Fruit fly (Drosophila melanogaster) whole organism, embryonic: Measurements from ENCODE around the gene ida.

Source experiments
- CG10147 ChIP-seq: fragments of 200-800 bp; sonication (Bioruptor generic); optimal IDR thresholded peaks from 2 replicates; lab custom pipeline; 2019; ENCODE audit warnings: missing biosample characterization, mild to moderate bottlenecking, missing genetic modification characterization, moderate library complexity
- CG11456 ChIP-seq: fragments of 200-800 bp; sonication (Bioruptor generic); IDR thresholded peaks from 3 replicates; pipeline ENCODE4 v1.3.6; 2022; ENCODE audit warnings: missing biosample characterization, missing genetic modification characterization
- CG12104 ChIP-seq: fragments of 200-800 bp; sonication (Bioruptor generic); optimal IDR thresholded peaks from 3 replicates; lab custom pipeline; 2016; ENCODE audit warnings: missing biosample characterization, missing genetic modification characterization
- CG15269 ChIP-seq: fragments of 200-800 bp; sonication (Bioruptor generic); optimal IDR thresholded peaks from 2 replicates; lab custom pipeline; 2018; ENCODE audit warnings: missing biosample characterization, mild to moderate bottlenecking, missing genetic modification characterization, moderate library complexity
- CG1647 ChIP-seq: fragments of 200-800 bp; sonication (Bioruptor generic); optimal IDR thresholded peaks from 3 replicates; lab custom pipeline; 2016; ENCODE audit warnings: missing biosample characterization, missing genetic modification characterization
- CG2120 ChIP-seq: fragments of 200-800 bp; sonication (Bioruptor generic); optimal IDR thresholded peaks from 3 replicates; lab custom pipeline; 2016; ENCODE audit warnings: missing biosample characterization, missing genetic modification characterization
- CG3163 ChIP-seq: fragments of 200-800 bp; sonication (Bioruptor generic); optimal IDR thresholded peaks from 3 replicates; lab custom pipeline; 2016; ENCODE audit warnings: missing biosample characterization, missing genetic modification characterization
- CG32532 ChIP-seq: fragments of 200-800 bp; sonication (Bioruptor generic); IDR thresholded peaks from 2 replicates; pipeline ENCODE4 v1.3.6; 2022; ENCODE audit warnings: missing biosample characterization, missing genetic modification characterization
- CG3281 ChIP-seq: fragments of 200-800 bp; sonication (Bioruptor generic); optimal IDR thresholded peaks from 3 replicates; lab custom pipeline; 2017; ENCODE audit warnings: missing biosample characterization, mild to moderate bottlenecking, missing genetic modification characterization
- CG34224 ChIP-seq: fragments of 200-800 bp; sonication (Bioruptor generic); IDR thresholded peaks from 3 replicates; pipeline ENCODE4 v1.3.6; 2022; ENCODE audit warnings: missing biosample characterization, missing genetic modification characterization; ENCODE audit not compliant: partially characterized antibody
- CG6272 ChIP-seq: fragments of 200-800 bp; sonication (Bioruptor generic); IDR thresholded peaks from 2 replicates; pipeline ENCODE4 v1.3.6; 2022; ENCODE audit warnings: missing biosample characterization, missing genetic modification characterization
- CG8290 ChIP-seq, 3 experiments: fragments of 200-800 bp; sonication (Bioruptor generic); optimal IDR thresholded peaks; 2 replicates each; lab custom pipeline; 2016 to 2019; ENCODE audit warnings: missing biosample characterization in 3 of 3, missing genetic modification characterization in 3 of 3, mild to moderate bottlenecking in 2 of 3, moderate library complexity in 1 of 3
- CG9932 ChIP-seq: fragments of 200-800 bp; sonication (Bioruptor generic); IDR thresholded peaks from 2 replicates; pipeline ENCODE4 v1.3.6; 2022; ENCODE audit warnings: missing biosample characterization, missing genetic modification characterization
- D19B ChIP-seq: fragments of 200-800 bp; sonication (Bioruptor generic); optimal IDR thresholded peaks from 2 replicates; lab custom pipeline; 2017; ENCODE audit warnings: missing biosample characterization, mild to moderate bottlenecking, missing genetic modification characterization
- Dref ChIP-seq: fragments of 200-800 bp; sonication (Bioruptor generic); IDR thresholded peaks from 2 replicates; pipeline ENCODE4 v1.3.6; 2022; ENCODE audit warnings: missing biosample characterization, missing genetic modification characterization
- Fer1 ChIP-seq: fragments of 200-800 bp; sonication (Bioruptor generic); optimal IDR thresholded peaks from 2 replicates; lab custom pipeline; 2017; ENCODE audit warnings: missing biosample characterization, mild to moderate bottlenecking, missing genetic modification characterization
- HLH3B ChIP-seq: fragments of 200-800 bp; sonication (Bioruptor generic); IDR thresholded peaks from 2 replicates; pipeline ENCODE4 v1.3.6; 2022; ENCODE audit warnings: missing biosample characterization, missing genetic modification characterization
- Hmx ChIP-seq: fragments of 200-800 bp; sonication (Bioruptor generic); optimal IDR thresholded peaks from 2 replicates; lab custom pipeline; 2016; ENCODE audit warnings: missing biosample characterization, missing genetic modification characterization
- Hr51 ChIP-seq, 2 experiments: fragments of 200-800 bp; sonication (Bioruptor generic); optimal IDR thresholded peaks; 2 replicates in 1 of 2; 3 replicates in 1 of 2; lab custom pipeline; 2016 to 2018; ENCODE audit warnings: missing biosample characterization in 2 of 2, missing genetic modification characterization in 2 of 2, mild to moderate bottlenecking in 1 of 2, moderate library complexity in 1 of 2
- Med ChIP-seq: fragments of 200-800 bp; sonication (Bioruptor generic); peaks from one replicate; lab custom pipeline; 2016; ENCODE audit warnings: missing biosample characterization, missing genetic modification characterization, mild to moderate bottlenecking, inconsistent platforms, moderate library complexity
- Myb ChIP-seq: fragments of 200-800 bp; sonication (Bioruptor generic); optimal IDR thresholded peaks from 2 replicates; lab custom pipeline; 2016; ENCODE audit warnings: missing biosample characterization, missing genetic modification characterization
- Neu2 ChIP-seq: fragments of 200-800 bp; sonication (Bioruptor generic); optimal IDR thresholded peaks from 3 replicates; lab custom pipeline; 2016; ENCODE audit warnings: missing biosample characterization, missing genetic modification characterization, borderline replicate concordance
- Nf-YB ChIP-seq: fragments of 200-800 bp; sonication (Bioruptor generic); optimal IDR thresholded peaks from 3 replicates; lab custom pipeline; 2019; ENCODE audit warnings: missing biosample characterization, mild to moderate bottlenecking, missing genetic modification characterization, moderate library complexity
- Pdp1 ChIP-seq, 2 experiments: fragments of 200-800 bp; sonication (Bioruptor generic); optimal IDR thresholded peaks; 3 replicates each; lab custom pipeline; 2016; ENCODE audit warnings: missing biosample characterization in 2 of 2, missing genetic modification characterization in 2 of 2, mild to moderate bottlenecking in 1 of 2, moderate library complexity in 1 of 2
- Rfx ChIP-seq: fragments of 200-800 bp; sonication (Bioruptor generic); IDR thresholded peaks from 2 replicates; pipeline ENCODE4 v1.3.6; 2022; ENCODE audit warnings: missing biosample characterization, missing genetic modification characterization
- Scr ChIP-seq: fragments of 200-800 bp; sonication (Bioruptor generic); IDR thresholded peaks from 2 replicates; pipeline ENCODE4 v1.3.6; 2022; ENCODE audit warnings: missing biosample characterization, missing genetic modification characterization; ENCODE audit not compliant: partially characterized antibody
- Spps ChIP-seq: fragments of 200-800 bp; sonication (Bioruptor generic); optimal IDR thresholded peaks from 2 replicates; lab custom pipeline; 2018; ENCODE audit warnings: missing biosample characterization, mild to moderate bottlenecking, missing genetic modification characterization
- Vsx1 ChIP-seq: fragments of 200-800 bp; sonication (Bioruptor generic); optimal IDR thresholded peaks from 2 replicates; lab custom pipeline; 2017; ENCODE audit warnings: missing biosample characterization, mild to moderate bottlenecking, missing genetic modification characterization, missing genetic modification reagents
- YL-1 ChIP-seq: fragments of 200-800 bp; sonication (Bioruptor generic); optimal IDR thresholded peaks from 3 replicates; lab custom pipeline; 2017; ENCODE audit warnings: missing biosample characterization, mild to moderate bottlenecking, missing genetic modification characterization
- ato ChIP-seq: fragments of 200-800 bp; sonication (Bioruptor generic); IDR thresholded peaks from 2 replicates; pipeline ENCODE4 v1.3.6; 2022; ENCODE audit warnings: missing biosample characterization, missing genetic modification characterization; ENCODE audit not compliant: partially characterized antibody
- chinmo ChIP-seq: fragments of 200-800 bp; sonication (Bioruptor generic); IDR thresholded peaks from 4 replicates; pipeline ENCODE4 v1.3.6; 2022; ENCODE audit warnings: missing biosample characterization, missing genetic modification characterization; ENCODE audit not compliant: partially characterized antibody
- disco-r ChIP-seq: fragments of 200-800 bp; sonication (Bioruptor generic); optimal IDR thresholded peaks from 2 replicates; lab custom pipeline; 2016; ENCODE audit warnings: missing biosample characterization, missing genetic modification characterization
- dmrt11E ChIP-seq: fragments of 200-800 bp; sonication (Bioruptor generic); optimal IDR thresholded peaks from 3 replicates; lab custom pipeline; 2018; ENCODE audit warnings: missing biosample characterization, mild to moderate bottlenecking, missing genetic modification characterization, moderate library complexity
- en ChIP-seq: fragments of 200-800 bp; sonication (Bioruptor generic); optimal IDR thresholded peaks from 2 replicates; lab custom pipeline; 2016; ENCODE audit warnings: missing biosample characterization, missing genetic modification characterization
- fu2 ChIP-seq: fragments of 200-800 bp; sonication (Bioruptor generic); optimal IDR thresholded peaks from 2 replicates; lab custom pipeline; 2016; ENCODE audit warnings: missing biosample characterization, missing genetic modification characterization
- grau ChIP-seq: fragments of 200-800 bp; optimal IDR thresholded peaks from 3 replicates; lab custom pipeline; 2019; ENCODE audit warnings: missing biosample characterization, mild to moderate bottlenecking, missing genetic modification characterization, moderate library complexity
- gro ChIP-seq: fragments of 200-800 bp; sonication (Bioruptor generic); optimal IDR thresholded peaks from 2 replicates; lab custom pipeline; 2016; ENCODE audit warnings: missing biosample characterization, missing genetic modification characterization
- hkb ChIP-seq, 2 experiments: fragments of 200-800 bp in 1 of 2; fragments of >200 bp in 1 of 2; sonication (Bioruptor generic) in 1 of 2; IDR thresholded peaks in 1 of 2; optimal IDR thresholded peaks in 1 of 2; 2 replicates each; pipeline versions ENCODE4 v1.3.6 to Lab custom; 2017 to 2022; ENCODE audit warnings: missing biosample characterization in 1 of 2, missing genetic modification characterization in 1 of 2
- pan ChIP-seq, 4 experiments: fragments of >200 bp in 3 of 4; fragments of 200-800 bp in 1 of 4; sonication (Bioruptor generic) in 1 of 4; optimal IDR thresholded peaks in 3 of 4; IDR thresholded peaks in 1 of 4; 2 replicates each; pipeline versions ENCODE4 v1.3.6 to Lab custom; 2017 to 2022; ENCODE audit warnings: missing biosample characterization in 2 of 4, missing genetic modification characterization in 2 of 4, mixed read lengths in 1 of 4
- pnt ChIP-seq: fragments of 200-800 bp; sonication (Bioruptor generic); optimal IDR thresholded peaks from 3 replicates; lab custom pipeline; 2016; ENCODE audit warnings: missing biosample characterization, missing genetic modification characterization
- pzg ChIP-seq: fragments of 200-800 bp; sonication (Bioruptor generic); optimal IDR thresholded peaks from 3 replicates; lab custom pipeline; 2018; ENCODE audit warnings: missing biosample characterization, mild to moderate bottlenecking, missing genetic modification characterization, moderate library complexity
- sens ChIP-seq: fragments of 200-800 bp; sonication (Bioruptor generic); peaks from one replicate; lab custom pipeline; 2016; ENCODE audit warnings: missing biosample characterization, missing genetic modification characterization
- sim ChIP-seq: fragments of 200-800 bp; sonication (Bioruptor generic); IDR thresholded peaks from 2 replicates; pipeline ENCODE4 v1.3.6; 2022; ENCODE audit warnings: missing biosample characterization, missing genetic modification characterization
- sob ChIP-seq: fragments of 200-800 bp; sonication (Bioruptor generic); IDR thresholded peaks from 2 replicates; pipeline ENCODE4 v1.3.6; 2022; ENCODE audit warnings: missing biosample characterization, missing genetic modification characterization
- tgo ChIP-seq: fragments of 200-800 bp; sonication (Bioruptor generic); IDR thresholded peaks from 3 replicates; pipeline ENCODE4 v1.3.6; 2022; ENCODE audit warnings: missing biosample characterization, missing genetic modification characterization
- vnd ChIP-seq: fragments of 200-800 bp; sonication (Bioruptor generic); IDR thresholded peaks from 3 replicates; pipeline ENCODE4 v1.3.6; 2022; ENCODE audit warnings: missing biosample characterization, missing genetic modification characterization; ENCODE audit not compliant: partially characterized antibody
- zen2 ChIP-seq: fragments of 200-800 bp; sonication (Bioruptor generic); IDR thresholded peaks from 3 replicates; pipeline ENCODE4 v1.3.6; 2022; ENCODE audit warnings: missing biosample characterization, missing genetic modification characterization; ENCODE audit not compliant: partially characterized antibody

The ida gene

DNA sequence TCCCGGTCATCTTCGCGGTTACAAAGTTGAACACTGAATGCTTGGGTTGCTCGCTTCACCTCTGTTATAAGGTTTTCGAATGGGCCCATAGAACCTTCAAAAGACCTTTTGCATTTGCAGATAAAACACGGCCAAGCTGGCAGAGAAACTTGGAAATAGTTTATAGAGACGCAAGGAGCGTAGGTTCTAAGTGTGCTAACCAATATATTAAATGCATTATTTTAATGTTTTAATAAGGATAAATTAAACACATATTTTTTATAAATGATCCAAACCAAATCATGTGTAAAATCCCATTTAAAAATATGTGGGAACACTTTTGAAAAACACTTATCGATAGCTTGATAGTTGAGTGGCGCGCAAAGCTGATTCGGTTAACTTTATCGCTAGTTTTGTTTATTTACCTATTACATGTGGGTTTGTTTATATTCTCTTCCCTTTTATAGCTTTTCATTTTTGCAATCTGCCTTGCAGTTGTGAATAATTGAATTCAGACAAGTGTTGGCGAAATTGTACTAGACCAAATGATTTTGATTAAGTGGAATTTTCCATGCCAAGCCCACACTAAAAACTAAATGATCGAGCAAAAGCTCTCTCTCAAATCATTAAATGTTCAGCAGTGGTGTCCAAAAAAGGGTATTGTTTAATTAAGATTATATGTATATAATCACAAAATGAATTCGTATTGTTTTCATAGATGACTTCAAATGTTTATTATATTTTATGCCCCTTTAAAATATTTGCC is 35.1 kb downstream of the ida start, which contains the start of gene CG12766 (continued):
- TF ChIP-seq CG8290 (GFP tag; optimal IDR thresholded peaks at IDR 0.05; lab: Kevin White, UChicago) (no peak), CG8290 (tag; optimal IDR thresholded peaks at IDR 0.05; lab: Kevin White, UChicago) (peak in 1 of 2 experiments; percentile 33), gro (GFP tag; lab: Kevin White, UChicago) (no peak), Hr51 (GFP tag; optimal IDR thresholded peaks at IDR 0.05; lab: Kevin White, UChicago) (peak in 1 of 2 experiments; percentile 0), ato (GFP tag; lab: Robert Waterston, UW) (peak; percentile 58), CG15269 (tag; lab: Kevin White, UChicago) (peak; percentile 36), CG12104 (GFP tag; lab: Kevin White, UChicago) (no peak), Vsx1 (GFP tag; lab: Kevin White, UChicago) (no peak), Hmx (no peak), Med (GFP tag; lab: Kevin White, UChicago) (peak; percentile 22), hkb (optimal IDR thresholded peaks at IDR 0.05; lab: Kevin White, UChicago) (no peak), hkb (GFP tag; IDR thresholded peaks at IDR 0.05; lab: Robert Waterston, UW) (peak; percentile 46), fu2 (no peak), sim (GFP tag; lab: Robert Waterston, UW) (no peak), zen2 (0 out of 3 replicates have a peak, but pooled peaks have one; percentile 47), Dref (peak; percentile 48), vnd (GFP tag; lab: Robert Waterston, UW) (peak; percentile 33; the same call in 1 of the 3 replicates), Rfx (GFP tag; lab: Robert Waterston, UW) (peak; percentile 53; the same call in 1 of the 2 replicates), Nf-YB (no peak), CG34224 (GFP tag; lab: Robert Waterston, UW) (peak; percentile 75), en (GFP tag; lab: Kevin White, UChicago) (no peak), CG3163 (GFP tag; lab: Kevin White, UChicago) (no peak), CG11456 (GFP tag; lab: Robert Waterston, UW) (no peak), CG1647 (no peak), CG2120 (GFP tag; lab: Kevin White, UChicago) (peak; percentile 66), HLH3B (GFP tag; lab: Robert Waterston, UW) (no peak), sens (GFP tag; lab: Kevin White, UChicago) (peak; percentile 75), pzg (peak; percentile 7), pan (optimal IDR thresholded peaks at IDR 0.05; lab: Kevin White, UChicago) (no peak), pan (GFP tag; optimal IDR thresholded peaks at IDR 0.05 in 1 of 2, IDR thresholded peaks at IDR 0.05 in 1 of 2) (peak in 1 of 2 experiments; percentile 24), Myb (no peak), Spps (tag; lab: Kevin White, UChicago) (no peak), CG10147 (GFP tag; lab: Kevin White, UChicago) (peak; percentile 11), CG32532 (peak; percentile 42; the same call in 1 of the 2 replicates), Scr (GFP tag; lab: Robert Waterston, UW) (peak; percentile 64), CG3281 (GFP tag; lab: Kevin White, UChicago) (peak; percentile 0), dmrt11E (tag; lab: Kevin White, UChicago) (no peak), pnt (GFP tag; lab: Kevin White, UChicago) (no peak), YL-1 (GFP tag; lab: Kevin White, UChicago) (no peak), sob (no peak), grau (tag; lab: Kevin White, UChicago) (peak; percentile 36), Neu2 (no peak), tgo (GFP tag; lab: Robert Waterston, UW) (peak; percentile 23; the same call in 1 of the 3 replicates), CG6272 (no peak), disco-r (no peak), CG9932 (GFP tag; lab: Robert Waterston, UW) (peak; percentile 38; the same call in 1 of the 2 replicates), D19B (GFP tag; lab: Kevin White, UChicago) (no peak), chinmo (peak; percentile 74; the same call in 2 of the 4 replicates), Pdp1 (GFP tag; optimal IDR thresholded peaks at IDR 0.05; lab: Kevin White, UChicago) (peak in 1 of 2 experiments; percentile 54), Fer1 (peak; percentile 32)
